Worm (Caenorhabditis elegans) whole organism, L4 larva: Measurements from ENCODE around the gene acr-20.

ENCODE experiments used
- D1046.2 ChIP-seq: fragments of 200-800 bp; sonication (Bioruptor generic); IDR thresholded peaks from 2 replicates; pipeline ENCODE4 v1.3.6; 2022; ENCODE audit warnings: missing genetic modification characterization, missing compliant biosample characterization
- F44E2.7 ChIP-seq: fragments of 200-800 bp; sonication (Bioruptor generic); IDR thresholded peaks from 2 replicates; pipeline ENCODE4 v2.1.2; 2022; ENCODE audit warnings: missing genetic modification characterization, missing compliant biosample characterization
- Y105C5A.15 ChIP-seq: fragments of 200-800 bp; sonication (Bioruptor generic); IDR thresholded peaks from 2 replicates; pipeline ENCODE4 v1.3.6; 2022; ENCODE audit warnings: missing genetic modification characterization, missing compliant biosample characterization
- aha-1 ChIP-seq: fragments of 150-350 bp; peaks from one replicate; lab custom pipeline; 2014; ENCODE audit warnings: missing biosample characterization, missing genetic modification characterization
- ceh-28 ChIP-seq: fragments of 150-350 bp; optimal IDR thresholded peaks from 2 replicates; lab custom pipeline; 2014; ENCODE audit warnings: missing biosample characterization, missing genetic modification reagents, missing genetic modification characterization
- ceh-32 ChIP-seq: sonication (generic microtip); optimal IDR thresholded peaks from 2 replicates; lab custom pipeline; 2016; ENCODE audit warnings: mild to moderate bottlenecking, missing genetic modification characterization, missing compliant biosample characterization; ENCODE audit not compliant: poor library complexity
- ceh-62 ChIP-seq: sonication (generic microtip); optimal IDR thresholded peaks from 2 replicates; lab custom pipeline; 2017; ENCODE audit warnings: missing biosample characterization, missing genetic modification characterization
- ceh-82 ChIP-seq: sonication (generic microtip); optimal IDR thresholded peaks from 2 replicates; lab custom pipeline; 2017; ENCODE audit warnings: missing biosample characterization, missing genetic modification characterization
- daf-12 ChIP-seq: fragments of 150-350 bp; optimal IDR thresholded peaks from 2 replicates; lab custom pipeline; 2014; ENCODE audit warnings: missing biosample characterization, missing genetic modification reagents, missing genetic modification characterization
- daf-16 ChIP-seq, 3 experiments: sonication (generic microtip); optimal IDR thresholded peaks; 2 replicates each; lab custom pipeline; 2016 to 2017; ENCODE audit warnings: missing genetic modification characterization in 3 of 3, missing genetic modification reagents in 3 of 3, mild to moderate bottlenecking in 2 of 3, missing compliant biosample characterization in 2 of 3, missing biosample characterization in 1 of 3, moderate library complexity in 1 of 3
- daf-8 ChIP-seq: fragments of 200-800 bp; sonication (Bioruptor generic); IDR thresholded peaks from 2 replicates; pipeline ENCODE4 v1.3.6; 2022; ENCODE audit warnings: missing genetic modification characterization, missing compliant biosample characterization
- dmd-6 ChIP-seq: fragments of 200-800 bp; sonication (Bioruptor generic); IDR thresholded peaks from 2 replicates; pipeline ENCODE4 v1.3.6; 2022; ENCODE audit warnings: missing genetic modification reagents, missing genetic modification characterization, missing compliant biosample characterization
- dve-1 ChIP-seq: sonication (generic microtip); optimal IDR thresholded peaks from 2 replicates; lab custom pipeline; 2017; ENCODE audit warnings: antibody characterized with exemption, mild to moderate bottlenecking, missing genetic modification characterization, missing compliant biosample characterization; ENCODE audit not compliant: insufficient read depth
- egl-27 ChIP-seq: sonication (generic microtip); optimal IDR thresholded peaks from 3 replicates; lab custom pipeline; 2017; ENCODE audit warnings: missing biosample characterization, missing genetic modification reagents, missing genetic modification characterization
- egl-43 ChIP-seq: fragments of 200-800 bp; sonication (Bioruptor generic); IDR thresholded peaks from 2 replicates; pipeline ENCODE4 v1.3.6; 2022; ENCODE audit warnings: missing genetic modification reagents, missing genetic modification characterization, missing compliant biosample characterization
- fkh-10 ChIP-seq: fragments of 150-350 bp; optimal IDR thresholded peaks from 2 replicates; lab custom pipeline; 2014; ENCODE audit warnings: missing biosample characterization, missing genetic modification reagents, missing genetic modification characterization
- hif-1 ChIP-seq, 2 experiments: sonication (generic microtip); optimal IDR thresholded peaks; 2 replicates each; lab custom pipeline; 2016 to 2017; ENCODE audit warnings: missing compliant biosample characterization in 2 of 2, missing genetic modification characterization in 2 of 2, missing genetic modification reagents in 2 of 2, missing genotype in 2 of 2, mild to moderate bottlenecking in 1 of 2
- hlh-11 ChIP-seq: fragments of 200-800 bp; sonication (Bioruptor generic); optimal IDR thresholded peaks from 2 replicates; lab custom pipeline; 2018; ENCODE audit warnings: mild to moderate bottlenecking, missing genetic modification characterization, missing compliant biosample characterization
- hlh-30 ChIP-seq: sonication (generic microtip); optimal IDR thresholded peaks from 2 replicates; lab custom pipeline; 2017; ENCODE audit warnings: antibody characterized with exemption, mild to moderate bottlenecking, missing genetic modification characterization, missing compliant biosample characterization; ENCODE audit not compliant: insufficient read depth
- hmg-1.1 ChIP-seq: fragments of 200-800 bp; sonication (Bioruptor generic); IDR thresholded peaks from 2 replicates; pipeline ENCODE4 v1.3.6; 2022; ENCODE audit warnings: missing genetic modification reagents, missing genetic modification characterization, missing compliant biosample characterization
- lin-13 ChIP-seq: fragments of 150-350 bp; optimal IDR thresholded peaks from 2 replicates; lab custom pipeline; 2014; ENCODE audit warnings: missing biosample characterization, missing genetic modification reagents, missing genetic modification characterization
- lin-38 ChIP-seq: fragments of 200-800 bp; sonication (Bioruptor generic); IDR thresholded peaks from 2 replicates; pipeline ENCODE4 v1.3.6; 2022; ENCODE audit warnings: missing genetic modification reagents, missing genetic modification characterization, missing compliant biosample characterization
- lin-39 ChIP-seq: fragments of 150-350 bp; optimal IDR thresholded peaks from 2 replicates; lab custom pipeline; 2014; ENCODE audit warnings: missing biosample characterization, missing genetic modification reagents, missing genetic modification characterization
- madf-9 ChIP-seq: fragments of 200-800 bp; sonication (Bioruptor generic); conservative IDR thresholded peaks from 2 replicates; pipeline ENCODE4 v1.3.6; 2022; ENCODE audit warnings: missing genetic modification reagents, missing genetic modification characterization, missing compliant biosample characterization
- mdl-1 ChIP-seq, 2 experiments: fragments of 150-350 bp in 1 of 2; sonication (generic microtip) in 1 of 2; optimal IDR thresholded peaks; 2 replicates each; lab custom pipeline; 2014 to 2017; ENCODE audit warnings: missing biosample characterization in 2 of 2, missing genetic modification characterization in 2 of 2
- mdt-29 ChIP-seq: fragments of 200-800 bp; sonication (Bioruptor generic); IDR thresholded peaks from 2 replicates; pipeline ENCODE4 v1.3.6; 2022; ENCODE audit warnings: missing genetic modification reagents, missing genetic modification characterization, missing compliant biosample characterization
- mes-2 ChIP-seq: sonication (generic microtip); optimal IDR thresholded peaks from 2 replicates; lab custom pipeline; 2016; ENCODE audit warnings: missing genotype, mild to moderate bottlenecking, missing genetic modification characterization, missing compliant biosample characterization; ENCODE audit not compliant: poor library complexity, severe bottlenecking
- mxl-2 ChIP-seq: fragments of 200-800 bp; sonication (Bioruptor generic); conservative IDR thresholded peaks from 2 replicates; pipeline ENCODE4 v1.3.6; 2022; ENCODE audit warnings: missing genetic modification reagents, missing genetic modification characterization, missing compliant biosample characterization
- nhr-102 ChIP-seq: sonication (generic microtip); optimal IDR thresholded peaks from 2 replicates; lab custom pipeline; 2016; ENCODE audit warnings: mild to moderate bottlenecking, missing genetic modification characterization, moderate library complexity, missing compliant biosample characterization
- nhr-11 ChIP-seq: fragments of 150-350 bp; optimal IDR thresholded peaks from 2 replicates; lab custom pipeline; 2014; ENCODE audit warnings: missing biosample characterization, missing genetic modification characterization
- nhr-237 ChIP-seq: sonication (generic microtip); optimal IDR thresholded peaks from 2 replicates; lab custom pipeline; 2017; ENCODE audit warnings: missing biosample characterization, missing genetic modification characterization
- nhr-25 ChIP-seq: sonication (generic microtip); optimal IDR thresholded peaks from 2 replicates; lab custom pipeline; 2017; ENCODE audit warnings: missing genetic modification characterization, mild to moderate bottlenecking, missing compliant biosample characterization, antibody characterized with exemption, moderate library complexity, borderline replicate concordance; ENCODE audit not compliant: insufficient read depth
- nhr-28 ChIP-seq: fragments of 150-350 bp; optimal IDR thresholded peaks from 2 replicates; lab custom pipeline; 2014; ENCODE audit warnings: missing biosample characterization, missing genetic modification characterization
- nhr-42 ChIP-seq: fragments of 200-800 bp; sonication (Bioruptor generic); IDR thresholded peaks from 2 replicates; pipeline ENCODE4 v1.3.6; 2022; ENCODE audit warnings: missing genetic modification characterization, missing compliant biosample characterization
- nhr-48 ChIP-seq: sonication (generic microtip); optimal IDR thresholded peaks from 2 replicates; lab custom pipeline; 2016; ENCODE audit warnings: mild to moderate bottlenecking, missing genetic modification characterization, missing compliant biosample characterization
- nhr-6 ChIP-seq: fragments of 150-350 bp; optimal IDR thresholded peaks from 2 replicates; lab custom pipeline; 2014; ENCODE audit warnings: missing biosample characterization, missing genetic modification characterization
- nhr-76 ChIP-seq: fragments of 150-350 bp; optimal IDR thresholded peaks from 2 replicates; lab custom pipeline; 2014; ENCODE audit warnings: missing biosample characterization, missing genetic modification characterization
- nhr-77 ChIP-seq: fragments of 150-350 bp; optimal IDR thresholded peaks from 2 replicates; lab custom pipeline; 2014; ENCODE audit warnings: missing biosample characterization, missing genetic modification characterization
- php-3 ChIP-seq: fragments of 200-800 bp; sonication (Bioruptor generic); IDR thresholded peaks from 2 replicates; pipeline ENCODE4 v1.3.6; 2022; ENCODE audit warnings: missing genetic modification reagents, missing genetic modification characterization, missing compliant biosample characterization
- pqm-1 ChIP-seq: sonication (generic microtip); optimal IDR thresholded peaks from 2 replicates; lab custom pipeline; 2017; ENCODE audit warnings: missing biosample characterization, missing genetic modification characterization
- rbr-2 ChIP-seq: sonication (generic microtip); optimal IDR thresholded peaks from 2 replicates; lab custom pipeline; 2016; ENCODE audit warnings: missing genotype, missing genetic modification characterization, missing compliant biosample characterization
- set-16 ChIP-seq: fragments of 200-800 bp; sonication (Bioruptor generic); IDR thresholded peaks from 2 replicates; pipeline ENCODE4 v1.3.6; 2022; ENCODE audit warnings: missing genetic modification reagents, missing genetic modification characterization, missing compliant biosample characterization
- unc-130 ChIP-seq: sonication (generic microtip); optimal IDR thresholded peaks from 2 replicates; lab custom pipeline; 2016; ENCODE audit warnings: missing genetic modification reagents, missing genetic modification characterization, missing compliant biosample characterization
- unc-62 ChIP-seq, 3 experiments: fragments of 150-350 bp in 1 of 3; sonication (generic microtip); optimal IDR thresholded peaks in 2 of 3; peaks in 1 of 3; 1 replicate in 1 of 3; 2 replicates in 2 of 3; lab custom pipeline; 2014 to 2017; ENCODE audit warnings: missing biosample characterization in 3 of 3, missing genetic modification characterization in 3 of 3, missing genetic modification reagents in 3 of 3, missing genotype in 1 of 3
- zip-11 ChIP-seq: fragments of 200-800 bp; sonication (Bioruptor generic); IDR thresholded peaks from 2 replicates; pipeline ENCODE4 v1.3.6; 2022; ENCODE audit warnings: missing genetic modification characterization, missing compliant biosample characterization

acr-20 gene

ce11 chrII:14360675-14361074 is 17.0 kb downstream of the acr-20 start:
- TF ChIP-seq hlh-11 (tag; lab: Kevin White, UChicago) (no peak), daf-8 (no peak), D1046.2 (GFP tag; lab: Robert Waterston, UW) (0 out of 2 replicates have a peak, but pooled peaks have one; percentile 33), egl-43 (GFP tag; lab: Robert Waterston, UW) (0 out of 2 replicates have a peak, but pooled peaks have one; percentile 27), set-16 (GFP tag; lab: Robert Waterston, UW) (peak; percentile 53; the same call in 1 of the 2 replicates), mxl-2 (GFP tag; lab: Robert Waterston, UW) (no peak), fkh-10 (no peak), nhr-28 (tag; lab: Kevin White, UChicago) (no peak), nhr-42 (0 out of 2 replicates have a peak, but pooled peaks have one; percentile 4), madf-9 (GFP tag; lab: Robert Waterston, UW) (no peak)

ce11 chrII:14359007-14359406 is 18.7 kb downstream of the acr-20 start:
- TF ChIP-seq mdt-29 (GFP tag; lab: Robert Waterston, UW) (no peak), unc-130 (GFP tag; lab: Kevin White, UChicago) (no peak), aha-1 (peak; percentile 83), nhr-76 (no peak), unc-62 (GFP tag; optimal IDR thresholded peaks at IDR 0.05 in 1 of 2; lab: Kevin White, UChicago) (peak in 1 of 2 experiments; percentile 77), unc-62 (tag; optimal IDR thresholded peaks at IDR 0.05; lab: Kevin White, UChicago) (no peak)

ce11 chrII:14357936-14358416 is 19.7 kb downstream of the acr-20 start, which contains the start of the genes agl-1 and pfs-2:
Gene agl-1, minus strand, starts transcription at chrII:14358113.
Gene pfs-2, plus strand, starts transcription at chrII:14358366.
- TF ChIP-seq nhr-6 = no peak
- TF ChIP-seq nhr-48 (tag; lab: Kevin White, UChicago) = no peak
- TF ChIP-seq nhr-42 = no peak; the same call in 1 of the 2 replicates
- TF ChIP-seq hlh-30 (tag; lab: Kevin White, UChicago) = peak; percentile 95
- no peak for TF ChIP-seq daf-16 (GFP tag; optimal IDR thresholded peaks at IDR 0.05; lab: Kevin White, UChicago)
- peak; percentile 16 for TF ChIP-seq daf-16 (tag; optimal IDR thresholded peaks at IDR 0.05; lab: Kevin White, UChicago)
- TF ChIP-seq nhr-25 (tag; lab: Kevin White, UChicago) = no peak
- no peak for TF ChIP-seq egl-27 (tag; lab: Kevin White, UChicago)
- no peak for TF ChIP-seq set-16 (GFP tag; lab: Robert Waterston, UW)
- 0 out of 2 replicates have a peak, but pooled peaks have one; percentile 15 for TF ChIP-seq dmd-6 (GFP tag; lab: Robert Waterston, UW)
- peak in 1 of 2 experiments; percentile 96 for TF ChIP-seq hif-1 (tag; optimal IDR thresholded peaks at IDR 0.05; lab: Kevin White, UChicago)
- TF ChIP-seq ceh-28 (tag; lab: Kevin White, UChicago) = peak; percentile 59
- peak; percentile 68 for TF ChIP-seq rbr-2 (tag; lab: Kevin White, UChicago)
- no peak for TF ChIP-seq ceh-32 (tag; lab: Kevin White, UChicago)
- TF ChIP-seq F44E2.7 (GFP tag; lab: Robert Waterston, UW) = no peak
- TF ChIP-seq nhr-77 (tag; lab: Kevin White, UChicago) = peak; percentile 64
- TF ChIP-seq mdl-1 (tag; optimal IDR thresholded peaks at IDR 0.05; lab: Kevin White, UChicago) = peak; percentile 10 to 85
- no peak for TF ChIP-seq zip-11 (GFP tag; lab: Robert Waterston, UW)
- peak; percentile 16 for TF ChIP-seq nhr-102 (tag; lab: Kevin White, UChicago)
- TF ChIP-seq php-3 (GFP tag; lab: Robert Waterston, UW) = no peak
- TF ChIP-seq aha-1 = peak; percentile 98
- TF ChIP-seq daf-12 (tag; lab: Kevin White, UChicago) = no peak
- no peak for TF ChIP-seq ceh-82 (tag; lab: Kevin White, UChicago)
- TF ChIP-seq Y105C5A.15 (GFP tag; lab: Robert Waterston, UW) = no peak
- TF ChIP-seq hmg-1.1 (GFP tag; lab: Robert Waterston, UW) = no peak
- no peak for TF ChIP-seq ceh-62 (tag; lab: Kevin White, UChicago)
- TF ChIP-seq fkh-10 = peak; percentile 35
- TF ChIP-seq nhr-237 = no peak
- TF ChIP-seq mes-2 = peak; percentile 78
- no peak for TF ChIP-seq lin-39
- TF ChIP-seq nhr-11 (tag; lab: Kevin White, UChicago) = peak; percentile 47
- TF ChIP-seq egl-43 (GFP tag; lab: Robert Waterston, UW) = no peak
- TF ChIP-seq hlh-11 (tag; lab: Kevin White, UChicago) = peak; percentile 57
- peak; percentile 12 for TF ChIP-seq lin-13 (GFP tag; lab: Kevin White, UChicago)
- peak; percentile 59 for TF ChIP-seq dve-1
- TF ChIP-seq nhr-76 = no peak
- peak; percentile 44 for TF ChIP-seq nhr-28 (tag; lab: Kevin White, UChicago)
- no peak for TF ChIP-seq pqm-1 (tag; lab: Kevin White, UChicago)
- peak; percentile 77 for TF ChIP-seq lin-38
